Worm (Caenorhabditis elegans) whole organism, L1 larva: ENCODE data around the gene C33A11.2.

Source experiments
- C16A3.4 ChIP-seq: fragments of 150-350 bp; optimal IDR thresholded peaks from 2 replicates; lab custom pipeline; 2014; ENCODE audit warnings: missing biosample characterization, missing genetic modification characterization
- F16B12.6 ChIP-seq: fragments of 150-350 bp; optimal IDR thresholded peaks from 2 replicates; lab custom pipeline; 2014; ENCODE audit warnings: missing biosample characterization, missing genetic modification characterization
- Y116A8C.19 ChIP-seq: sonication (generic microtip); optimal IDR thresholded peaks from 2 replicates; lab custom pipeline; 2016; ENCODE audit warnings: missing compliant biosample characterization, missing genetic modification characterization, borderline replicate concordance
- aha-1 ChIP-seq: fragments of 150-350 bp; optimal IDR thresholded peaks from 2 replicates; lab custom pipeline; 2014; ENCODE audit warnings: missing biosample characterization, missing genetic modification characterization
- alr-1 ChIP-seq: fragments of 200-800 bp; sonication (Bioruptor generic); optimal IDR thresholded peaks from 2 replicates; lab custom pipeline; 2018; ENCODE audit warnings: borderline replicate concordance, mild to moderate bottlenecking, missing genetic modification characterization, missing compliant biosample characterization
- aly-2 ChIP-seq: fragments of 150-350 bp; optimal IDR thresholded peaks from 2 replicates; lab custom pipeline; 2014; ENCODE audit warnings: missing biosample characterization, missing genetic modification characterization
- ceh-63 ChIP-seq: fragments of 200-800 bp; sonication (Bioruptor generic); optimal IDR thresholded peaks from 2 replicates; lab custom pipeline; 2018; ENCODE audit warnings: mild to moderate bottlenecking, missing genetic modification characterization, missing compliant biosample characterization
- ceh-8 ChIP-seq: fragments of 200-800 bp; sonication (Bioruptor generic); optimal IDR thresholded peaks from 2 replicates; lab custom pipeline; 2018; ENCODE audit warnings: mild to moderate bottlenecking, missing genetic modification characterization, moderate library complexity, missing compliant biosample characterization
- ceh-82 ChIP-seq, 3 experiments: fragments of 150-350 bp in 1 of 3; sonication (generic microtip) in 2 of 3; optimal IDR thresholded peaks; 2 replicates each; lab custom pipeline; 2014 to 2017; ENCODE audit warnings: missing biosample characterization in 3 of 3, missing genetic modification characterization in 3 of 3
- ceh-88 ChIP-seq: fragments of 200-800 bp; sonication (Bioruptor generic); IDR thresholded peaks from 2 replicates; pipeline ENCODE4 v1.3.6; 2022; ENCODE audit warnings: missing genetic modification characterization, missing compliant biosample characterization
- efl-1 ChIP-seq, 4 experiments: fragments of 150-350 bp; optimal IDR thresholded peaks in 3 of 4; peaks in 1 of 4; 1 replicate in 1 of 4; 2 replicates in 3 of 4; lab custom pipeline; 2014; ENCODE audit warnings: missing biosample characterization in 2 of 4, missing genetic modification characterization in 2 of 4, missing genetic modification reagents in 2 of 4
- elt-3 ChIP-seq, 6 experiments: fragments of 150-350 bp in 1 of 6; sonication (generic microtip); optimal IDR thresholded peaks; 2 replicates each; lab custom pipeline; 2017 to 2018; ENCODE audit warnings: missing biosample characterization in 6 of 6, missing genetic modification characterization in 6 of 6, inconsistent platforms in 1 of 6
- ets-5 ChIP-seq: fragments of 200-800 bp; sonication (Bioruptor generic); IDR thresholded peaks from 2 replicates; pipeline ENCODE4 v1.3.6; 2022; ENCODE audit warnings: missing genetic modification characterization, missing compliant biosample characterization
- fkh-4 ChIP-seq: sonication (generic microtip); optimal IDR thresholded peaks from 2 replicates; lab custom pipeline; 2016; ENCODE audit warnings: missing compliant biosample characterization, missing genetic modification characterization, borderline replicate concordance
- fos-1 ChIP-seq: fragments of 150-350 bp; optimal IDR thresholded peaks from 2 replicates; lab custom pipeline; 2014; ENCODE audit warnings: missing biosample characterization, missing genetic modification characterization
- hlh-17 ChIP-seq: fragments of 200-800 bp; sonication (Bioruptor generic); optimal IDR thresholded peaks from 2 replicates; lab custom pipeline; 2018; ENCODE audit warnings: missing genetic modification characterization, mild to moderate bottlenecking, missing compliant biosample characterization, moderate library complexity, borderline replicate concordance
- hlh-4 ChIP-seq: sonication (generic microtip); optimal IDR thresholded peaks from 2 replicates; lab custom pipeline; 2016; ENCODE audit warnings: mild to moderate bottlenecking, missing genetic modification characterization, missing compliant biosample characterization
- hpl-2 ChIP-seq: fragments of 150-350 bp; optimal IDR thresholded peaks from 2 replicates; lab custom pipeline; 2014; ENCODE audit warnings: missing biosample characterization, missing genetic modification reagents, missing genetic modification characterization
- irx-1 ChIP-seq: sonication (generic microtip); optimal IDR thresholded peaks from 2 replicates; lab custom pipeline; 2016; ENCODE audit warnings: missing genetic modification characterization, missing compliant biosample characterization
- lin-13 ChIP-seq: fragments of 150-350 bp; optimal IDR thresholded peaks from 2 replicates; lab custom pipeline; 2014; ENCODE audit warnings: missing biosample characterization, missing genetic modification reagents, missing genetic modification characterization
- lin-14 ChIP-seq: fragments of 200-800 bp; sonication (Bioruptor generic); optimal IDR thresholded peaks from 2 replicates; lab custom pipeline; 2018; ENCODE audit warnings: mild to moderate bottlenecking, missing genetic modification characterization, moderate library complexity, missing compliant biosample characterization
- lin-35 ChIP-seq, 2 experiments: fragments of 150-350 bp; optimal IDR thresholded peaks; 2 replicates each; lab custom pipeline; 2014; ENCODE audit warnings: missing biosample characterization in 2 of 2, missing genetic modification characterization in 2 of 2, missing genetic modification reagents in 2 of 2
- lsy-2 ChIP-seq, 2 experiments: fragments of 150-350 bp; optimal IDR thresholded peaks; 2 replicates each; lab custom pipeline; 2014; ENCODE audit warnings: missing biosample characterization in 2 of 2, missing genetic modification characterization in 2 of 2
- mab-9 ChIP-seq: fragments of 200-800 bp; sonication (Bioruptor generic); IDR thresholded peaks from 2 replicates; pipeline ENCODE4 v1.3.6; 2022; ENCODE audit warnings: missing genetic modification reagents, missing genetic modification characterization, missing compliant biosample characterization
- mdl-1 ChIP-seq, 2 experiments: fragments of 150-350 bp; optimal IDR thresholded peaks; 2 replicates each; lab custom pipeline; 2014 to 2017; ENCODE audit warnings: missing biosample characterization in 2 of 2, missing genetic modification characterization in 2 of 2, inconsistent platforms in 1 of 2
- mep-1 ChIP-seq: fragments of 150-350 bp; optimal IDR thresholded peaks from 2 replicates; lab custom pipeline; 2014; ENCODE audit warnings: missing biosample characterization, missing genetic modification characterization
- nhr-11 ChIP-seq: fragments of 150-350 bp; optimal IDR thresholded peaks from 2 replicates; lab custom pipeline; 2014; ENCODE audit warnings: missing biosample characterization, missing genetic modification characterization
- nhr-12 ChIP-seq: sonication (generic microtip); optimal IDR thresholded peaks from 2 replicates; lab custom pipeline; 2017; ENCODE audit warnings: missing biosample characterization, missing genetic modification characterization
- nhr-19 ChIP-seq: fragments of 200-800 bp; sonication (Bioruptor generic); conservative IDR thresholded peaks from 2 replicates; pipeline ENCODE4 v1.3.6; 2022; ENCODE audit warnings: missing genetic modification characterization, missing compliant biosample characterization
- nhr-20 ChIP-seq: sonication (generic microtip); optimal IDR thresholded peaks from 2 replicates; lab custom pipeline; 2016; ENCODE audit warnings: mild to moderate bottlenecking, missing genetic modification characterization, missing compliant biosample characterization
- nhr-47 ChIP-seq: sonication (generic microtip); optimal IDR thresholded peaks from 2 replicates; lab custom pipeline; 2016; ENCODE audit warnings: mild to moderate bottlenecking, missing genetic modification characterization, moderate library complexity, missing compliant biosample characterization
- nhr-90 ChIP-seq: sonication (generic microtip); optimal IDR thresholded peaks from 2 replicates; lab custom pipeline; 2016; ENCODE audit warnings: mild to moderate bottlenecking, missing genetic modification characterization, missing compliant biosample characterization; ENCODE audit not compliant: poor library complexity
- pag-3 ChIP-seq: sonication (generic microtip); optimal IDR thresholded peaks from 2 replicates; lab custom pipeline; 2017; ENCODE audit warnings: missing genetic modification characterization, mild to moderate bottlenecking, missing compliant biosample characterization, antibody characterized with exemption, borderline replicate concordance; ENCODE audit not compliant: insufficient read depth
- pax-3 ChIP-seq: fragments of 200-800 bp; sonication (Bioruptor generic); optimal IDR thresholded peaks from 2 replicates; lab custom pipeline; 2018; ENCODE audit warnings: mild to moderate bottlenecking, missing genetic modification characterization, moderate library complexity, missing compliant biosample characterization
- pqm-1 ChIP-seq: sonication (generic microtip); optimal IDR thresholded peaks from 3 replicates; lab custom pipeline; 2017; ENCODE audit warnings: missing biosample characterization, missing genetic modification characterization
- rnt-1 ChIP-seq: sonication (generic microtip); optimal IDR thresholded peaks from 2 replicates; lab custom pipeline; 2016; ENCODE audit warnings: mild to moderate bottlenecking, missing genetic modification characterization, moderate library complexity, missing compliant biosample characterization
- snu-23 ChIP-seq: sonication (generic microtip); optimal IDR thresholded peaks from 2 replicates; lab custom pipeline; 2016; ENCODE audit warnings: missing genetic modification characterization, missing compliant biosample characterization
- sup-37 ChIP-seq: fragments of 200-800 bp; sonication (Bioruptor generic); optimal IDR thresholded peaks from 2 replicates; lab custom pipeline; 2018; ENCODE audit warnings: mild to moderate bottlenecking, missing genetic modification characterization, missing compliant biosample characterization
- swsn-7 ChIP-seq: sonication (generic microtip); optimal IDR thresholded peaks from 2 replicates; lab custom pipeline; 2016; ENCODE audit warnings: missing genetic modification characterization, missing compliant biosample characterization
- tlp-1 ChIP-seq: fragments of 150-350 bp; optimal IDR thresholded peaks from 2 replicates; lab custom pipeline; 2014; ENCODE audit warnings: missing biosample characterization, missing genetic modification characterization
- unc-130 ChIP-seq: fragments of 150-350 bp; optimal IDR thresholded peaks from 2 replicates; lab custom pipeline; 2017; ENCODE audit warnings: missing biosample characterization, missing genetic modification characterization, inconsistent platforms
- unc-30 ChIP-seq: sonication (generic microtip); optimal IDR thresholded peaks from 2 replicates; lab custom pipeline; 2017; ENCODE audit warnings: missing biosample characterization, missing genetic modification characterization
- unc-62 ChIP-seq: fragments of 150-350 bp; optimal IDR thresholded peaks from 2 replicates; lab custom pipeline; 2014; ENCODE audit warnings: missing biosample characterization, missing genetic modification reagents, missing genetic modification characterization
- unc-98 ChIP-seq: fragments of 200-800 bp; sonication (Bioruptor generic); IDR thresholded peaks from 2 replicates; pipeline ENCODE4 v1.3.6; 2022; ENCODE audit warnings: missing genetic modification characterization, missing compliant biosample characterization
- xbp-1 ChIP-seq: sonication (generic microtip); optimal IDR thresholded peaks from 2 replicates; lab custom pipeline; 2016; ENCODE audit warnings: missing genetic modification characterization, missing compliant biosample characterization
- zag-1 ChIP-seq: fragments of 150-350 bp; optimal IDR thresholded peaks from 2 replicates; lab custom pipeline; 2014; ENCODE audit warnings: missing biosample characterization, missing genetic modification characterization
- zip-4 ChIP-seq: fragments of 200-800 bp; sonication (Bioruptor generic); optimal IDR thresholded peaks from 2 replicates; lab custom pipeline; 2018; ENCODE audit warnings: mild to moderate bottlenecking, missing genetic modification characterization, moderate library complexity, missing compliant biosample characterization
- ztf-11 ChIP-seq, 2 experiments: sonication (generic microtip); optimal IDR thresholded peaks; 2 replicates each; lab custom pipeline; 2016 to 2017; ENCODE audit warnings: missing genetic modification characterization in 2 of 2, missing biosample characterization in 1 of 2, missing compliant biosample characterization in 1 of 2
- ztf-4 ChIP-seq: fragments of 150-350 bp; optimal IDR thresholded peaks from 2 replicates; lab custom pipeline; 2014; ENCODE audit warnings: missing biosample characterization, missing genetic modification characterization

The C33A11.2 gene

DNA sequence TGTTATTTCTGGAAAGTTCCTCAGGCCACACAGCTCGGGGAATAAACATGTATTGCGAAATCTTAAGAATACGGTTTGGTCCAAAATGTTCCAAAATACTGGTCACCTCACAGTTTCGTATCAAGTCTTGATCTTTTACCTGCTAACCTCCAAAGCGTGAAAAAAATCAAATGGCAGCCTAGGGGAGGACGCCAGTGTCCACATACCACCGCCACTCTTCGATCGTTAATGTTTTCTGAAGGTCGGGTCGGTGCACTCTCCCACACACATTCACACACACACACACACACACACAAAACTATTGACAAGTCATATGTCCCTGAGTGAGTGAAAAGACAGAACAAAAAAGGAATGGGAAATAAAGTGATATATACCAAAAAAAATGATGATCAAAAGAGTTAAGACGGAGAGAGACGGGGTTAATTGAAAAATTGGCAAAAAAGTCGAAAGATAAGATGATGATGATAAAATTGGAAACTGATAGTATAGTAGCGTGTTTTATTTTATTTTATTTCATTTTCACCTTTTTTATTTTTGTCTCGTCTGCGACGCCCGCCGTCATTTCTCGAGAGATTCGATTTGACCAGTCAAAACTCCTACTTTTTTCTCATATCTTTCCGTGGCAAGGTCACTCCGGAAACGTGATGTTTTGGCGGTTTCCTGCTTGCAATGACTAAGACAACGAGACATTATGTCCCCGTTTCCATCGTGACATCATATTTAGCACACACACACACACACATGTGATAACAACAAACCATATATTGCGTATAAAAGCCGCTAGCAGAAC is 25.8 kb upstream of the C33A11.2 start, which contains the start of gene Y15E3A.5 (continued):
- peak; percentile 46 for TF ChIP-seq nhr-47 (tag; lab: Kevin White, UChicago)
- no peak for TF ChIP-seq xbp-1 (tag; lab: Kevin White, UChicago)
- no peak for TF ChIP-seq zag-1 (tag; lab: Kevin White, UChicago)
- peak; percentile 69 for TF ChIP-seq pag-3
- TF ChIP-seq ets-5 (GFP tag; lab: Robert Waterston, UW), result no peak
- peak; percentile 49 for TF ChIP-seq nhr-19 (GFP tag; lab: Robert Waterston, UW)
- TF ChIP-seq Y116A8C.19 (tag; lab: Kevin White, UChicago), result no peak
- TF ChIP-seq mep-1 (tag; lab: Kevin White, UChicago), result peak; percentile 73
- peak; percentile 48 for TF ChIP-seq rnt-1
- TF ChIP-seq mdl-1 (tag; optimal IDR thresholded peaks at IDR 0.05; lab: Kevin White, UChicago), result peak in 1 of 2 experiments; percentile 84
- TF ChIP-seq nhr-12, result no peak
- no peak for TF ChIP-seq F16B12.6 (tag; lab: Kevin White, UChicago)
- peak; percentile 16 to 77 for TF ChIP-seq lsy-2 (tag; optimal IDR thresholded peaks at IDR 0.05; lab: Kevin White, UChicago)
- peak in 1 of 2 experiments; percentile 17 for TF ChIP-seq efl-1 (optimal IDR thresholded peaks at IDR 0.05; lab: Kevin White, UChicago)
- TF ChIP-seq efl-1 (GFP tag; optimal IDR thresholded peaks at IDR 0.05 in 1 of 2; lab: Kevin White, UChicago), result peak in 1 of 2 experiments; percentile 88
- peak in 1 of 3 experiments; percentile 23 for TF ChIP-seq ceh-82 (tag; optimal IDR thresholded peaks at IDR 0.05; lab: Kevin White, UChicago)
- no peak for TF ChIP-seq unc-30
- no peak for TF ChIP-seq ceh-8 (GFP tag; lab: Kevin White, UChicago)
- TF ChIP-seq lin-14 (GFP tag; lab: Kevin White, UChicago), result peak; percentile 90
- peak; percentile 47 for TF ChIP-seq zip-4 (GFP tag; lab: Kevin White, UChicago)
- no peak for TF ChIP-seq aly-2 (tag; lab: Kevin White, UChicago)
- no peak for TF ChIP-seq mab-9 (GFP tag; lab: Robert Waterston, UW)
- TF ChIP-seq hlh-4 (tag; lab: Kevin White, UChicago), result no peak
- peak; percentile 51 for TF ChIP-seq unc-130 (tag; lab: Kevin White, UChicago)
- TF ChIP-seq hpl-2 (GFP tag; lab: Kevin White, UChicago), result no peak
- TF ChIP-seq C16A3.4 (tag; lab: Kevin White, UChicago), result peak; percentile 64
- TF ChIP-seq lin-13 (GFP tag; lab: Kevin White, UChicago), result peak; percentile 13
- no peak for TF ChIP-seq tlp-1 (tag; lab: Kevin White, UChicago)
- peak; percentile 14 for TF ChIP-seq swsn-7
- peak in 5 of 6 experiments; percentile 49 to 85 (median 74) for TF ChIP-seq elt-3 (tag; optimal IDR thresholded peaks at IDR 0.05; lab: Kevin White, UChicago)
- TF ChIP-seq fos-1, result peak; percentile 1
- TF ChIP-seq irx-1 (tag; lab: Kevin White, UChicago), result no peak
- TF ChIP-seq pqm-1 (tag; lab: Kevin White, UChicago), result no peak
- TF ChIP-seq alr-1 (tag; lab: Kevin White, UChicago), result no peak
- peak; percentile 28 to 75 for TF ChIP-seq lin-35 (GFP tag; optimal IDR thresholded peaks at IDR 0.05; lab: Kevin White, UChicago)
- no peak for TF ChIP-seq ceh-63 (GFP tag; lab: Kevin White, UChicago)
- TF ChIP-seq unc-62, result no peak
- no peak for TF ChIP-seq unc-98 (GFP tag; lab: Robert Waterston, UW)
- peak; percentile 77 for TF ChIP-seq snu-23 (GFP tag; lab: Kevin White, UChicago)
- no peak for TF ChIP-seq nhr-11 (tag; lab: Kevin White, UChicago)
- peak; percentile 80 for TF ChIP-seq nhr-90 (tag; lab: Kevin White, UChicago)
- no peak for TF ChIP-seq sup-37 (GFP tag; lab: Kevin White, UChicago)
- no peak for TF ChIP-seq hlh-17 (GFP tag; lab: Kevin White, UChicago)
- no peak for TF ChIP-seq fkh-4 (tag; lab: Kevin White, UChicago)
- TF ChIP-seq ceh-88, result no peak
- TF ChIP-seq ztf-11 (tag; optimal IDR thresholded peaks at IDR 0.05; lab: Kevin White, UChicago), result no peak
- no peak for TF ChIP-seq aha-1
- no peak for TF ChIP-seq ztf-4 (tag; lab: Kevin White, UChicago)
- TF ChIP-seq pax-3 (tag; lab: Kevin White, UChicago), result no peak
- peak; percentile 81 for TF ChIP-seq nhr-20 (tag; lab: Kevin White, UChicago)
